Worm (Caenorhabditis elegans): ENCODE data around the gene T22B7.3.

- TF ChIP-seq fos-1 (tag; optimal IDR thresholded peaks at IDR 0.05) (peak; percentile 17), skn-1 (tag; optimal IDR thresholded peaks at IDR 0.05) (no peak)
Measured at ce11 chrX:5631008-5631407, 16.2 kb upstream of the T22B7.3 start.
